Worm (Caenorhabditis elegans): ENCODE data around the gene T02H6.1.
A peak's percentile ranks its signal among the peaks of the same experiment; 100 is the strongest.

DNA sequence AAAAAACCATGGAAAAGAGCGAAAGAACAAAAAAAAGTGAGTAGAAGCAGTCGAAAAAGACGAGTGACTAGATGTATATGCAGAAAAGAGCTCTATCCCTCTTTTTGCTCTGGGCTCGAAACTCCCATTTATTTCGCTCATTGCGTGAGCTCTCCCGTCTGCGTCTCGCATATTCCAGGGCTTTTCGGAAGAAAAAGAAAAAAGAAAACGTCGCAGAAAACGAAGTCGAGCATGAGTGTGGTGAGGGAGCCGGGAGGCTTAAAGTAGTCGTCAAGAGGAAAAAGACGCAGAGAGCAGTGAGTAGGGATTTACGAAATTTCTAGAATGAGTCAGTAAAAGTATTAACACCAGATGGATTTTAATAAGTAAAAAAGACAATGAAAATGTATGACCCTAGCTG is 50.6 kb downstream of the T02H6.1 start:
- TF ChIP-seq W03F9.2 (tag; optimal IDR thresholded peaks at IDR 0.05) (no peak), him-1 (tag; optimal IDR thresholded peaks at IDR 0.05) (peak; percentile 79), dao-5 (tag; optimal IDR thresholded peaks at IDR 0.05) (no peak)
